Worm (Caenorhabditis elegans) whole organism, L4 larva: Measurements from ENCODE around the gene C09H10.9.

ENCODE experiments used
- F10B5.3 ChIP-seq: sonication (generic microtip); optimal IDR thresholded peaks from 2 replicates; lab custom pipeline; 2016; ENCODE audit warnings: mild to moderate bottlenecking, missing genetic modification characterization, missing compliant biosample characterization
- R02D3.7 ChIP-seq: fragments of 150-350 bp; sonication (generic microtip); optimal IDR thresholded peaks from 3 replicates; lab custom pipeline; 2014; ENCODE audit warnings: missing biosample characterization, missing genetic modification characterization
- T20F7.1 ChIP-seq: fragments of 200-800 bp; sonication (Bioruptor generic); optimal IDR thresholded peaks from 2 replicates; lab custom pipeline; 2018; ENCODE audit warnings: mild to moderate bottlenecking, missing genetic modification characterization, missing compliant biosample characterization
- Y48G9A.11 ChIP-seq: fragments of 200-800 bp; sonication (Bioruptor generic); IDR thresholded peaks from 2 replicates; pipeline ENCODE4 v1.3.6; 2022; ENCODE audit warnings: missing genetic modification reagents, missing genetic modification characterization, missing compliant biosample characterization
- Y5F2A.4 ChIP-seq: fragments of 200-800 bp; sonication (Bioruptor generic); optimal IDR thresholded peaks from 2 replicates; lab custom pipeline; 2018; ENCODE audit warnings: mild to moderate bottlenecking, missing genetic modification characterization, missing compliant biosample characterization
- ZK337.2 ChIP-seq: fragments of 200-800 bp; sonication (Bioruptor generic); IDR thresholded peaks from 2 replicates; pipeline ENCODE4 v1.3.6; 2022; ENCODE audit warnings: missing genetic modification reagents, missing genetic modification characterization, missing compliant biosample characterization
- ZK546.5 ChIP-seq, 2 experiments: sonication (generic microtip); optimal IDR thresholded peaks; 2 replicates each; lab custom pipeline; 2017; ENCODE audit warnings: missing biosample characterization in 2 of 2, missing genetic modification characterization in 2 of 2
- attf-4 ChIP-seq: sonication (generic microtip); optimal IDR thresholded peaks from 3 replicates; lab custom pipeline; 2017; ENCODE audit warnings: missing biosample characterization, missing genetic modification characterization
- ceh-20 ChIP-seq: fragments of 200-800 bp; sonication (Bioruptor generic); IDR thresholded peaks from 2 replicates; pipeline ENCODE4 v1.3.6; 2022; ENCODE audit warnings: missing genetic modification reagents, missing genetic modification characterization, missing compliant biosample characterization
- ceh-62 ChIP-seq: sonication (generic microtip); optimal IDR thresholded peaks from 2 replicates; lab custom pipeline; 2017; ENCODE audit warnings: missing biosample characterization, missing genetic modification characterization
- ceh-82 ChIP-seq: sonication (generic microtip); optimal IDR thresholded peaks from 2 replicates; lab custom pipeline; 2017; ENCODE audit warnings: missing biosample characterization, missing genetic modification characterization
- ces-1 ChIP-seq: fragments of 150-350 bp; sonication (generic microtip); optimal IDR thresholded peaks from 4 replicates; lab custom pipeline; 2014; ENCODE audit warnings: missing biosample characterization, missing genetic modification reagents, missing genetic modification characterization
- ctbp-1 ChIP-seq: fragments of 200-800 bp; sonication (Bioruptor generic); IDR thresholded peaks from 2 replicates; pipeline ENCODE4 v1.3.6; 2022; ENCODE audit warnings: missing genetic modification reagents, missing genetic modification characterization, missing compliant biosample characterization
- daf-16 ChIP-seq, 3 experiments: sonication (generic microtip); optimal IDR thresholded peaks; 2 replicates each; lab custom pipeline; 2016 to 2017; ENCODE audit warnings: missing genetic modification characterization in 3 of 3, missing genetic modification reagents in 3 of 3, mild to moderate bottlenecking in 2 of 3, missing compliant biosample characterization in 2 of 3, missing biosample characterization in 1 of 3, moderate library complexity in 1 of 3
- daf-19 ChIP-seq: fragments of 200-800 bp; sonication (Bioruptor generic); conservative IDR thresholded peaks from 2 replicates; pipeline ENCODE4 v1.3.6; 2022; ENCODE audit warnings: missing genetic modification characterization, missing compliant biosample characterization
- dmd-6 ChIP-seq: fragments of 200-800 bp; sonication (Bioruptor generic); IDR thresholded peaks from 2 replicates; pipeline ENCODE4 v1.3.6; 2022; ENCODE audit warnings: missing genetic modification reagents, missing genetic modification characterization, missing compliant biosample characterization
- dpl-1 ChIP-seq: fragments of 150-350 bp; optimal IDR thresholded peaks from 2 replicates; lab custom pipeline; 2014; ENCODE audit warnings: missing biosample characterization, missing genetic modification reagents, missing genetic modification characterization
- gei-8 ChIP-seq: fragments of 200-800 bp; sonication (Bioruptor generic); optimal IDR thresholded peaks from 2 replicates; lab custom pipeline; 2018; ENCODE audit warnings: mild to moderate bottlenecking, missing genetic modification characterization, missing compliant biosample characterization
- lim-7 ChIP-seq: fragments of 200-800 bp; sonication (Bioruptor generic); IDR thresholded peaks from 2 replicates; pipeline ENCODE4 v1.3.6; 2022; ENCODE audit warnings: missing genetic modification characterization, missing compliant biosample characterization
- lin-1 ChIP-seq: fragments of 200-800 bp; sonication (Bioruptor generic); IDR thresholded peaks from 2 replicates; pipeline ENCODE4 v1.3.6; 2022; ENCODE audit warnings: missing genetic modification reagents, missing genetic modification characterization, missing compliant biosample characterization
- lin-29 ChIP-seq: fragments of 200-800 bp; sonication (Bioruptor generic); IDR thresholded peaks from 2 replicates; pipeline ENCODE4 v1.3.6; 2022; ENCODE audit warnings: missing genetic modification reagents, missing genetic modification characterization, missing compliant biosample characterization
- lir-3 ChIP-seq: sonication (generic microtip); optimal IDR thresholded peaks from 2 replicates; lab custom pipeline; 2016; ENCODE audit warnings: mild to moderate bottlenecking, missing genetic modification characterization, missing compliant biosample characterization
- lsy-2 ChIP-seq, 2 experiments: fragments of 150-350 bp in 1 of 2; sonication (generic microtip) in 1 of 2; optimal IDR thresholded peaks; 2 replicates each; lab custom pipeline; 2014 to 2017; ENCODE audit warnings: missing biosample characterization in 2 of 2, missing genetic modification characterization in 2 of 2
- madf-9 ChIP-seq: fragments of 200-800 bp; sonication (Bioruptor generic); conservative IDR thresholded peaks from 2 replicates; pipeline ENCODE4 v1.3.6; 2022; ENCODE audit warnings: missing genetic modification reagents, missing genetic modification characterization, missing compliant biosample characterization
- mdl-1 ChIP-seq, 2 experiments: fragments of 150-350 bp in 1 of 2; sonication (generic microtip) in 1 of 2; optimal IDR thresholded peaks; 2 replicates each; lab custom pipeline; 2014 to 2017; ENCODE audit warnings: missing biosample characterization in 2 of 2, missing genetic modification characterization in 2 of 2
- mdt-29 ChIP-seq: fragments of 200-800 bp; sonication (Bioruptor generic); IDR thresholded peaks from 2 replicates; pipeline ENCODE4 v1.3.6; 2022; ENCODE audit warnings: missing genetic modification reagents, missing genetic modification characterization, missing compliant biosample characterization
- mep-1 ChIP-seq: fragments of 150-350 bp; sonication (generic microtip); optimal IDR thresholded peaks from 3 replicates; lab custom pipeline; 2014; ENCODE audit warnings: missing biosample characterization, missing genetic modification characterization
- mes-2 ChIP-seq: sonication (generic microtip); optimal IDR thresholded peaks from 2 replicates; lab custom pipeline; 2016; ENCODE audit warnings: missing genotype, mild to moderate bottlenecking, missing genetic modification characterization, missing compliant biosample characterization; ENCODE audit not compliant: poor library complexity, severe bottlenecking
- nhr-11 ChIP-seq: fragments of 150-350 bp; optimal IDR thresholded peaks from 2 replicates; lab custom pipeline; 2014; ENCODE audit warnings: missing biosample characterization, missing genetic modification characterization
- nhr-25 ChIP-seq: sonication (generic microtip); optimal IDR thresholded peaks from 2 replicates; lab custom pipeline; 2017; ENCODE audit warnings: missing genetic modification characterization, mild to moderate bottlenecking, missing compliant biosample characterization, antibody characterized with exemption, moderate library complexity, borderline replicate concordance; ENCODE audit not compliant: insufficient read depth
- nhr-41 ChIP-seq: fragments of 200-800 bp; sonication (Bioruptor generic); IDR thresholded peaks from 2 replicates; pipeline ENCODE4 v1.3.6; 2022; ENCODE audit warnings: missing genetic modification reagents, missing genetic modification characterization, missing compliant biosample characterization
- nhr-42 ChIP-seq: fragments of 200-800 bp; sonication (Bioruptor generic); IDR thresholded peaks from 2 replicates; pipeline ENCODE4 v1.3.6; 2022; ENCODE audit warnings: missing genetic modification characterization, missing compliant biosample characterization
- pha-4 ChIP-seq, 2 experiments: fragments of 150-350 bp in 1 of 2; fragments of 200-800 bp in 1 of 2; sonication (Bioruptor generic) in 1 of 2; IDR thresholded peaks in 1 of 2; optimal IDR thresholded peaks in 1 of 2; 2 replicates each; pipeline versions ENCODE4 v1.3.6 to Lab custom; 2014 to 2022; ENCODE audit warnings: missing genetic modification characterization in 2 of 2, missing genetic modification reagents in 2 of 2, missing biosample characterization in 1 of 2, missing compliant biosample characterization in 1 of 2
- snpc-4 ChIP-seq: fragments of 150-350 bp; optimal IDR thresholded peaks from 2 replicates; lab custom pipeline; 2014; ENCODE audit warnings: missing biosample characterization, missing genetic modification characterization
- spr-1 ChIP-seq: sonication (generic microtip); optimal IDR thresholded peaks from 2 replicates; lab custom pipeline; 2016; ENCODE audit warnings: mild to moderate bottlenecking, missing genetic modification characterization, missing compliant biosample characterization
- spr-3 ChIP-seq: fragments of 200-800 bp; sonication (Bioruptor generic); optimal IDR thresholded peaks from 2 replicates; lab custom pipeline; 2018; ENCODE audit warnings: mild to moderate bottlenecking, missing genetic modification characterization, missing compliant biosample characterization
- tag-97 ChIP-seq: fragments of 200-800 bp; sonication (Bioruptor generic); IDR thresholded peaks from 2 replicates; pipeline ENCODE4 v1.3.6; 2022; ENCODE audit warnings: missing genetic modification characterization, missing compliant biosample characterization
- unc-130 ChIP-seq: sonication (generic microtip); optimal IDR thresholded peaks from 2 replicates; lab custom pipeline; 2016; ENCODE audit warnings: missing genetic modification reagents, missing genetic modification characterization, missing compliant biosample characterization
- unc-62 ChIP-seq, 3 experiments: fragments of 150-350 bp in 1 of 3; sonication (generic microtip); optimal IDR thresholded peaks in 2 of 3; peaks in 1 of 3; 1 replicate in 1 of 3; 2 replicates in 2 of 3; lab custom pipeline; 2014 to 2017; ENCODE audit warnings: missing biosample characterization in 3 of 3, missing genetic modification characterization in 3 of 3, missing genetic modification reagents in 3 of 3, missing genotype in 1 of 3
- ztf-7 ChIP-seq: fragments of 150-350 bp; optimal IDR thresholded peaks from 2 replicates; lab custom pipeline; 2014; ENCODE audit warnings: missing biosample characterization, missing genetic modification characterization

Gene C09H10.9

ce11 chrII:11105981-11106711 is 1.9 kb downstream of the C09H10.9 start, which contains the start of gene nasp-1:
TSS of gene nasp-1 (plus strand) at chrII:11106612.
- TF ChIP-seq dpl-1 (GFP tag; lab: Kevin White, UChicago): peak; percentile 73
- peak; percentile 86 for TF ChIP-seq mes-2 (tag; lab: Kevin White, UChicago)
- TF ChIP-seq lsy-2 (tag; optimal IDR thresholded peaks at IDR 0.05; lab: Kevin White, UChicago): peak in 1 of 2 experiments; percentile 80
- no peak for TF ChIP-seq mdl-1 (tag; optimal IDR thresholded peaks at IDR 0.05; lab: Kevin White, UChicago)
- TF ChIP-seq unc-130: peak; percentile 18
- no peak for TF ChIP-seq daf-16 (GFP tag; optimal IDR thresholded peaks at IDR 0.05; lab: Kevin White, UChicago)
- TF ChIP-seq daf-16 (tag; optimal IDR thresholded peaks at IDR 0.05; lab: Kevin White, UChicago): peak; percentile 28
- no peak for TF ChIP-seq ctbp-1 (GFP tag; lab: Robert Waterston, UW)
- no peak for TF ChIP-seq nhr-11 (tag; lab: Kevin White, UChicago)
- no peak for TF ChIP-seq F10B5.3
- peak; percentile 25; the same call in 1 of the 2 replicates for TF ChIP-seq Y48G9A.11 (GFP tag; lab: Robert Waterston, UW)
- TF ChIP-seq lin-1 (GFP tag; lab: Robert Waterston, UW): no peak
- no peak for TF ChIP-seq madf-9 (GFP tag; lab: Robert Waterston, UW)
- TF ChIP-seq Y5F2A.4 (GFP tag; lab: Kevin White, UChicago): no peak
- TF ChIP-seq ces-1 (GFP tag; lab: Kevin White, UChicago): no peak
- TF ChIP-seq gei-8: no peak

ce11 chrII:11107828-11108227 is 3.6 kb downstream of the C09H10.9 start, which contains the start of gene apc-17:
TSS of gene apc-17 (plus strand) at chrII:11108128.
- no peak for TF ChIP-seq R02D3.7
- TF ChIP-seq attf-4: no peak
- TF ChIP-seq nhr-25 (tag; lab: Kevin White, UChicago): no peak
- no peak for TF ChIP-seq ceh-20 (GFP tag; lab: Robert Waterston, UW)
- TF ChIP-seq lim-7 (GFP tag; lab: Robert Waterston, UW): no peak
- no peak for TF ChIP-seq snpc-4 (tag; lab: Kevin White, UChicago)
- no peak for TF ChIP-seq spr-1 (tag; lab: Kevin White, UChicago)
- no peak for TF ChIP-seq spr-3 (GFP tag; lab: Kevin White, UChicago)
- TF ChIP-seq lir-3 (tag; lab: Kevin White, UChicago): no peak
- TF ChIP-seq ztf-7: no peak

- peak in 1 of 2 experiments; percentile 97 for TF ChIP-seq unc-62 (GFP tag; optimal IDR thresholded peaks at IDR 0.05 in 1 of 2; lab: Kevin White, UChicago)
- TF ChIP-seq unc-62 (tag; optimal IDR thresholded peaks at IDR 0.05; lab: Kevin White, UChicago): no peak
- no peak for TF ChIP-seq mdt-29 (GFP tag; lab: Robert Waterston, UW)
- TF ChIP-seq, all 104 proteins: peak for 1
Measured at ce11 chrII:11110419-11110818, 6.2 kb downstream of the C09H10.9 start.

- no peak for TF ChIP-seq pha-4 (GFP tag; IDR thresholded peaks at IDR 0.05; lab: Robert Waterston, UW)
- TF ChIP-seq pha-4 (tag; optimal IDR thresholded peaks at IDR 0.05; lab: Kevin White, UChicago): no peak
- TF ChIP-seq ZK546.5 (tag; optimal IDR thresholded peaks at IDR 0.05; lab: Kevin White, UChicago): no peak
- TF ChIP-seq attf-4: no peak
- TF ChIP-seq T20F7.1 (GFP tag; lab: Kevin White, UChicago): no peak
- TF ChIP-seq daf-19 (GFP tag; lab: Robert Waterston, UW): no peak
- no peak for TF ChIP-seq tag-97 (GFP tag; lab: Robert Waterston, UW)
- TF ChIP-seq nhr-41 (GFP tag; lab: Robert Waterston, UW): no peak
- TF ChIP-seq ZK337.2 (GFP tag; lab: Robert Waterston, UW): no peak
- no peak for TF ChIP-seq dmd-6 (GFP tag; lab: Robert Waterston, UW)
- TF ChIP-seq ceh-62 (tag; lab: Kevin White, UChicago): no peak
- TF ChIP-seq gei-8: no peak
- no peak for TF ChIP-seq mep-1
- TF ChIP-seq ceh-82 (tag; lab: Kevin White, UChicago): no peak
- no peak for TF ChIP-seq lin-29 (GFP tag; lab: Robert Waterston, UW)
- no peak for TF ChIP-seq nhr-42 (GFP tag; lab: Robert Waterston, UW)
Measured at ce11 chrII:11111107-11111506, 6.8 kb downstream of the C09H10.9 start, which contains the start of gene glb-4. TSS of gene glb-4 (minus strand) at chrII:11111207.
